Worm (Caenorhabditis elegans) whole organism, late embryonic: ENCODE results near the gene chpf-2.

Experiments used
- F13H6.1 ChIP-seq: sonication (generic microtip); optimal IDR thresholded peaks from 2 replicates; lab custom pipeline; 2016; ENCODE audit warnings: missing genetic modification characterization, missing compliant biosample characterization
- Y22D7AL.16 ChIP-seq: sonication (generic microtip); optimal IDR thresholded peaks from 2 replicates; lab custom pipeline; 2016; ENCODE audit warnings: missing genetic modification characterization, missing compliant biosample characterization
- ama-1 ChIP-seq: fragments of 150-350 bp; optimal IDR thresholded peaks from 2 replicates; lab custom pipeline; 2014
- dmd-4 ChIP-seq: sonication (generic microtip); optimal IDR thresholded peaks from 2 replicates; lab custom pipeline; 2016; ENCODE audit warnings: borderline replicate concordance, missing genetic modification characterization, missing compliant biosample characterization
- elt-2 ChIP-seq: sonication (generic microtip); optimal IDR thresholded peaks from 2 replicates; lab custom pipeline; 2016; ENCODE audit warnings: missing genetic modification reagents, missing genetic modification characterization, missing compliant biosample characterization
- fkh-10 ChIP-seq: fragments of 150-350 bp; optimal IDR thresholded peaks from 2 replicates; lab custom pipeline; 2014; ENCODE audit warnings: missing biosample characterization, missing genetic modification reagents, missing genetic modification characterization
- hlh-8 ChIP-seq: sonication (generic microtip); optimal IDR thresholded peaks from 2 replicates; lab custom pipeline; 2016; ENCODE audit warnings: missing genotype, missing genetic modification characterization, missing compliant biosample characterization
- madf-2 ChIP-seq: sonication (generic microtip); optimal IDR thresholded peaks from 2 replicates; lab custom pipeline; 2017; ENCODE audit warnings: missing genetic modification characterization, missing compliant biosample characterization
- nfya-1 ChIP-seq: sonication (generic microtip); optimal IDR thresholded peaks from 2 replicates; lab custom pipeline; 2017; ENCODE audit warnings: missing genetic modification characterization, mild to moderate bottlenecking, missing compliant biosample characterization, antibody characterized with exemption, moderate library complexity
- rnt-1 ChIP-seq: sonication (generic microtip); optimal IDR thresholded peaks from 2 replicates; lab custom pipeline; 2016; ENCODE audit warnings: missing genetic modification characterization, missing compliant biosample characterization
- sox-4 ChIP-seq: sonication (generic microtip); optimal IDR thresholded peaks from 2 replicates; lab custom pipeline; 2017; ENCODE audit warnings: mild to moderate bottlenecking, missing genetic modification characterization, inconsistent platforms, missing compliant biosample characterization
- unc-86 ChIP-seq: sonication (generic microtip); optimal IDR thresholded peaks from 2 replicates; lab custom pipeline; 2016; ENCODE audit warnings: missing genetic modification characterization, missing compliant biosample characterization
- zip-5 ChIP-seq: sonication (generic microtip); optimal IDR thresholded peaks from 2 replicates; lab custom pipeline; 2016; ENCODE audit warnings: missing genetic modification characterization, missing compliant biosample characterization

ce11 chrV:3038058-3038457 lies 1.1 kb downstream of the chpf-2 start:
- no peak for TF ChIP-seq madf-2 (tag; lab: Kevin White, UChicago)
- TF ChIP-seq fkh-10 (GFP tag; lab: Kevin White, UChicago) = no peak
- no peak for TF ChIP-seq unc-86 (tag; lab: Kevin White, UChicago)
- no peak for TF ChIP-seq F13H6.1 (tag; lab: Kevin White, UChicago)
- TF ChIP-seq zip-5 (tag; lab: Kevin White, UChicago) = no peak
- no peak for TF ChIP-seq hlh-8 (tag; lab: Kevin White, UChicago)
- TF ChIP-seq ama-1 (lab: Kevin White, UChicago) = no peak
- TF ChIP-seq rnt-1 = no peak
- TF ChIP-seq sox-4 (tag; lab: Kevin White, UChicago) = no peak
- no peak for TF ChIP-seq Y22D7AL.16 (tag; lab: Kevin White, UChicago)
- no peak for TF ChIP-seq nfya-1 (tag; lab: Kevin White, UChicago)
- TF ChIP-seq elt-2 = no peak
- TF ChIP-seq dmd-4 (tag; lab: Kevin White, UChicago) = no peak
